Worm (Caenorhabditis elegans) whole organism, L4/young adult: Measurements from ENCODE around the gene C56A3.6.
A peak's percentile ranks its signal among the peaks of the same experiment; 100 is the strongest.

Experiments
- W03F9.2 ChIP-seq: fragments of 150-350 bp; optimal IDR thresholded peaks from 2 replicates; lab custom pipeline; 2014; ENCODE audit warnings: missing biosample characterization, missing genetic modification characterization
- dao-5 ChIP-seq: sonication (generic microtip); optimal IDR thresholded peaks from 2 replicates; lab custom pipeline; 2016; ENCODE audit warnings: missing genotype, missing genetic modification characterization, moderate library complexity, missing compliant biosample characterization
- him-1 ChIP-seq: sonication (generic microtip); optimal IDR thresholded peaks from 2 replicates; lab custom pipeline; 2016; ENCODE audit warnings: missing genotype, missing genetic modification reagents, missing genetic modification characterization, missing compliant biosample characterization

The C56A3.6 gene

ce11 chrV:13568533-13568932, 12.3 kb upstream of the C56A3.6 start, which contains the start of the genes nuaf-1 and bir-2:
Gene nuaf-1 (minus strand): TSS chrV:13568630.
Gene bir-2 (plus strand): TSS chrV:13568850.
- TF ChIP-seq W03F9.2 (peak; percentile 83), dao-5 (no peak), him-1 (no peak)

DNA sequence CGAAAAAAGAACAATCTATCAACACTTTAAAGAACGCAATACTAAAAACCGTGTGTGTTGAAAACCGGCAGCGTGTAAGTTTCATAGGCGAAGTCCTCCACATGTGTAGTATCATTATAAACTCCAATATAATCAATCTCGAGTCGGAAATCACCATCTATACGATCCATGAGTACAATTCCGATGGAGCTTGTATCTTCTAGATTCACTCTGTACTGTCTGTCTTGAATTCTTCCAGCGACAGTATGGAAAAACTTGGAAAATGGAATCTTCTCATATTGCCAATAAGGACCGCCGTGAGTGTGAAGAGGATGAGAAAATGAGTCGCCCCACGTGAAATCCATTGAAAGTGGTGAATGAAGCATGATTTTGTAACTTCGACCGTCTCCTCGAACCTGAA, 10.8 kb upstream of the C56A3.6 start:
- TF ChIP-seq W03F9.2, result no peak
- TF ChIP-seq him-1, result no peak
- no peak for TF ChIP-seq dao-5

ce11 chrV:13565781-13566180, 9.6 kb upstream of the C56A3.6 start, which contains the start of gene slrp-1:
Gene slrp-1 (plus strand): TSS chrV:13565863.
- TF ChIP-seq dao-5 (no peak), W03F9.2 (no peak), him-1 (no peak)

ce11 chrV:13565197-13565596, 9.0 kb upstream of the C56A3.6 start:
- peak; percentile 85 for TF ChIP-seq W03F9.2
- no peak for TF ChIP-seq him-1
- no peak for TF ChIP-seq dao-5

DNA sequence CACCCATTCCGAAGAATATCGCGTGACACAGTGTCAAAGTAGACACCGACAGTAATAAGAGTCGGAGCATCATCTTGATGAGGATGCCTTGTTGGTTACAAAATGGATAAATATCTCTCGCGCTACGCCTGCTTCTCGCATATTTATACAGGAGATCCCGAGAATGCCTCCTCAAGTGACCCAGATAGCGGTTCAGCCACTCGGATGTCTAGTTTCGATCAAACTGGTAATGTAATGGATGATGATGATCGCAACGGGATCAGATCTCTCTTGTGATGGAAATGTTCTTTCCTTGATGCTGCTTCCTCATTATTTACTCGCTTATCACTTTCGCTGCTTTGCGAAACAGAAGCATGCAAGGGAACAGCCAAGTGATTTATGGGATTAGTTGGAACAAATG, 7.6 kb upstream of the C56A3.6 start, which contains the start of gene grl-17:
Gene grl-17 (minus strand): TSS at position 101 of the 400 bp plus-strand sequence.
- TF ChIP-seq W03F9.2, result no peak
- TF ChIP-seq dao-5, result no peak
- TF ChIP-seq him-1, result no peak

DNA sequence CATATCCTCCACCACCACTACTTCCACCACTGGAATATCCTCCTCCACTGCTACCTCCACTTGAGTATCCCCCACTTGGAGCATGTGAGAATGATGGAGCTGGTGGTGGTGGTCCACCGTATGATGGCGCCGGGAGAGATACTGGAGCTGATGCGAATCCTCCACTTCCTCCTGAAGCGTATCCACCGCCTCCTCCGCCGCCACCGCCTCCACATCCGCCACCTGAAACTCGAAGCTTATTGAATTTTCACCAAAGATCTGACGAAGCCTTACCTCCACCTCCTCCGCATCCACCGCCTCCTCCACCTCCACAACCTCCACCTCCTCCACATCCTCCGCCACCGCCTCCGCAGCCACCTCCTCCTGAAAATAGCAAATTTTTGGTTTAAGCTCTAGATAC, 6.6 kb upstream of the C56A3.6 start:
- TF ChIP-seq him-1 (no peak), dao-5 (no peak), W03F9.2 (no peak)

DNA sequence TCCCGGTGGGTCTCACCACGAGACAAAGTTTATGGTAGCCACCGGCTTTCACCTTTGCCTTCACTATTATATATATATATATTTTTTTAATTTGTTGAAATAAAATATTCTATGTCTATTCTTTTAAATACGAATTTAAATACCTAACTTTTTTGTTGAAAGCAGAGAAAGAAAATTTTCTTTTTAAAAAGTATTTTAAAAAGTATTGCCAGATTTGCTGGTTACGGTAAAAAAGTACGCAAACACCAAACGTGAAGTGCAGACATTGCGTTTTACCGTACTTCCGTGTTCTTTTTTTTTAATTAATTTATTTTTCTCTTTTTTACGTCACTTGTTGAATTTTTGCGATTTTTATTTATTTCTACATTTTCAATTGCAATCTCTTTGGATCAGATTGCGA, 3.8 kb upstream of the C56A3.6 start, which contains the start of gene C56A3.8:
Gene C56A3.8 (plus strand): TSS at position 301 of the 400 bp plus-strand sequence.
- TF ChIP-seq dao-5 (no peak), him-1 (no peak), W03F9.2 (no peak)

DNA sequence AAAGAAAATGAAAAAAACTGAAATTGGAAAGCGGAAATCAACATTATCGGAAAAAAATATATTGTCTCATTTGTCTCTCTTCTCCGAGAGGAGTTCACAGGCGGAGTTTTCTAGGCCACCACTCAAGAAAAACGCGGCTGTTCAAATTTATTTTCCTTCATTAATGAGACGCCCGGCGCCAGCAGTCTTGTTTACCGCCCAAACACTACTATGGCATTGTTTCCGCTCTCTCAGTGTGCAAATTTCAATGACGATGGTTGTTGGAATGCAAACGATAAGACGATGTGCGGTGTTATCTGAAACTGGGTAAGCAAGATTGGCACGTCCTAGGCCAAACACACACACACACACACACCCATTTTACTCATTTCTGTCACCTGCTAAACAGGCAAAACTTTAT, 549 bp upstream of the C56A3.6 start, which contains the start of gene cav-2:
Gene cav-2 (plus strand): TSS at position 359 of the 400 bp plus-strand sequence.
- TF ChIP-seq W03F9.2, result peak; percentile 84
- TF ChIP-seq him-1, result peak; percentile 64
- no peak for TF ChIP-seq dao-5

- TF ChIP-seq W03F9.2, result peak; percentile 54
- no peak for TF ChIP-seq dao-5
Measured at ce11 chrV:13551601-13552000, 4.6 kb downstream of the C56A3.6 start, which contains the start of the genes C56A3.4 and C56A3.5. Gene C56A3.4 (minus strand): TSS chrV:13551754. Gene C56A3.5 (plus strand): TSS chrV:13551967.

- TF ChIP-seq him-1 (no peak), W03F9.2 (no peak), dao-5 (no peak)
Measured at ce11 chrV:13536058-13536579, 20.1 kb downstream of the C56A3.6 start, which contains the start of gene frpr-5. Gene frpr-5 (minus strand): TSS chrV:13536108.

DNA sequence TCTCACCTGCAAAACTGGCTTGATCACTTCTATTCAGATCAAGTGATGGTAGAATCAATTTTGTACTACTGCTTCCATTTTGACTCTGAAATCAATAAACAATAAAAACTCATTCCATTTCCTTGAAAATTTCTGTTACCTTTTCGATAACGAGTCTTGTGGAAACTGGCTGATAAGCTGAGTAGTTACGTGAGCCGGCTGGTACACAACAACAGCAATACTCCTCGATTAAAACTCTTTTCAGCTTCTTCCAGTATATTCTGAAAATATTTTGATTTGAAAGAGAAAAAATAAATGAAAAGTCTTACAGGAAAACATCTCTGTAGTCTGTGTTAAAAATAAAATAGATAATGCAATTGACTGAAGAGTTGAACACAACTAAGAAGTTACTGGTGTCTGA, 23.7 kb downstream of the C56A3.6 start:
- TF ChIP-seq dao-5, result no peak
- no peak for TF ChIP-seq him-1
- no peak for TF ChIP-seq W03F9.2

DNA sequence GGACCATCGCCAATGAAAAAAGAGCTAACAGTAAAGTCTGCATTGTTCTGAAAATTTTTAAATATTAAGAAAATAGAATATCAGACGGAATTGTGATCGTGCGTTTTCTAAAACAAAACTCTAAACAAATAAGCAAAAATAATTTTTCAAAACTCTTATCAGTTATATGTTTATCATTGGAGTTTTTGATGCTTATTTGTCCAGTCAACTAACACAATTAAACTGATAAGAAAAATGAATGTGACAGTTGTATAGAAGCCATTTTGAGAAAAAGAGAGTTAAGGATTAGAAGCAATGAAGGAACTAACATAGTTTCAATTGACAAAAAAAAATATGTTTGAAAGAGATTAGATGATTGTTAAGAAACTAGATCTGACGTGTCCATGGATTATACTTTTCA, 25.5 kb downstream of the C56A3.6 start, which contains the start of gene ttr-44:
Gene ttr-44 (minus strand): TSS at position 47 of the 400 bp plus-strand sequence.
- TF ChIP-seq W03F9.2 (no peak), him-1 (no peak), dao-5 (no peak)

ce11 chrV:13529165-13529564, 27.0 kb downstream of the C56A3.6 start:
- TF ChIP-seq W03F9.2 (no peak), dao-5 (no peak), him-1 (no peak)

DNA sequence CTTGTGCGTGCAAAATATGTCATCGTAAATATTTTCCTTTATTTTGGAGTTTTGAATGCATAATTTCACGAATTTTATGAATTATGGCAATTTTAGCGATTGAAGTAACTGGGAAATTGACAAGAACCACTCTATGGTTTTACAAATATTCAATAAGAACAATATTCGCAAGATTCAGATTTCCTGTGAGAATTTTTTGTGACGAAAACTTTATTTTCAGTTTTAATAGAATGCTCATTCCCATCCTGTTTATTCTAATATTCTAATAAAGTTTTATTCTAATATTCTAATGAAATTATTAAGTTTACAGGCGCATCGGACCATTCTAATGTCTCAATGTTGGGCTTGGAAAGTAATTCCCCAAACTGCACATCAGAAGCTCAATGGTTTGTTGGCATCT, 33.0 kb downstream of the C56A3.6 start, which contains the start of gene R11G10.3:
Gene R11G10.3 (plus strand): TSS at position 301 of the 400 bp plus-strand sequence.
- TF ChIP-seq W03F9.2 (no peak), dao-5 (no peak), him-1 (no peak)

ce11 chrV:13515115-13515514, 41.1 kb downstream of the C56A3.6 start, which contains the start of gene semi-1:
Gene semi-1 (minus strand): TSS chrV:13515215.
- no peak for TF ChIP-seq W03F9.2

- TF ChIP-seq him-1, result no peak
- no peak for TF ChIP-seq W03F9.2
- no peak for TF ChIP-seq dao-5
Measured at ce11 chrV:13512515-13512914, 43.7 kb downstream of the C56A3.6 start.

DNA sequence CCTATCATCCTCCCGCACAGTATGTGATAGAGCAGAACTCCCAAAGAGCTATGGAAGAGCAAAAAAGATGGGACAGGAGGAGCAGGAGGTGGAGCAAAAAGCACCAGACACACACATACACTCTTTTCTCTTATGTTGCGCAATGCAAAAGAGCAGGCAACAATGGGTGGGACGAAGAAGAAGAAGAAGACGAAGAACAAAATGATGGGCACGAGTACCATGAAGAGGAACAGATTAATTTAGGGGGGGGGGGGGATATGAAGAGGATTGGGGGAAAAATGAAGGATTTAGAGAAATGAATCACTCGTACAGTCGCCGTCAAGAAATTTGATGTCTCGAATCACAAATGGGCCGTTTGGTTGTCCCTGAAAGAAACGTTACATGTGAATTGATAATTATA, 44.6 kb downstream of the C56A3.6 start, which contains the start of gene avr-15:
Gene avr-15 (minus strand): TSS at position 101 of the 400 bp plus-strand sequence.
- TF ChIP-seq him-1 (no peak), dao-5 (no peak), W03F9.2 (no peak)
